Fruit fly (Drosophila melanogaster): ENCODE results near the gene Vps45.
A peak's percentile ranks its signal among the peaks of the same experiment; 100 is the strongest.

Vps45 gene

DNA sequence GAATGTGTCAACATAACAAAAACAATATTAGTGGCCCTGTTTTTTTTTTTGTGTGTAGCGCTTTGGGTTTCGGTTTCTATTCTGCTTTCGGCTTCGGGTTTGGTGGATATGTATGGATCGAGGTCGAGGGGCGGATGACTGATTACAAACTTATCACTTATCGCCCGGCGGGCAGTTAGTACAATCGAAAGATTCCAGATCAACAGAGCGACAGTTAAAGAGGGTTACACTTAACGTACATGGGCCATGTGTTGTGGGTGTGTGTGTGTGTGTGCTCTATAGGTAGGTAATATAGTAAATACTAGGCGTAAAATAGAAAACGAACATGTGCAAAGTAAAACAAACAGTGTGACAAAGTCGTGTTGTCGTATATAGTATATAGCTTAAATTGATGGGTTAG, 15.0 kb upstream of the Vps45 start:
- no peak for TF ChIP-seq ham (GFP tag; IDR thresholded peaks at IDR 0.05)
- TF ChIP-seq ftz-f1 (GFP tag; optimal IDR thresholded peaks at IDR 0.05), result peak; percentile 58
- no peak for TF ChIP-seq her (GFP tag; optimal IDR thresholded peaks at IDR 0.05)
- no peak for TF ChIP-seq lilli (GFP tag; optimal IDR thresholded peaks at IDR 0.05)
- TF ChIP-seq ind (GFP tag; optimal IDR thresholded peaks at IDR 0.05), result no peak
- TF ChIP-seq Dp (GFP tag; optimal IDR thresholded peaks at IDR 0.05), result no peak
- peak; percentile 40 for TF ChIP-seq cg (GFP tag; optimal IDR thresholded peaks at IDR 0.05)
- peak; percentile 93 for TF ChIP-seq grn (GFP tag; optimal IDR thresholded peaks at IDR 0.05)
- peak; percentile 81 for TF ChIP-seq Hey (tag; optimal IDR thresholded peaks at IDR 0.05)
- TF ChIP-seq wek (GFP tag; optimal IDR thresholded peaks at IDR 0.05), result peak; percentile 15
- no peak for TF ChIP-seq CG12299 (tag; optimal IDR thresholded peaks at IDR 0.05)
- no peak for TF ChIP-seq CG18619 (GFP tag; optimal IDR thresholded peaks at IDR 0.05)
- TF ChIP-seq cas (GFP tag; IDR thresholded peaks at IDR 0.05), result no peak
- TF ChIP-seq mirr (GFP tag; optimal IDR thresholded peaks at IDR 0.05), result peak; percentile 12
- TF ChIP-seq HmgZ (tag; optimal IDR thresholded peaks at IDR 0.05), result peak; percentile 32
- peak; percentile 18 for TF ChIP-seq CG15479 (GFP tag; optimal IDR thresholded peaks at IDR 0.05)
- TF ChIP-seq GATAe (GFP tag; conservative IDR thresholded peaks at IDR 0.05), result peak; percentile 80
- TF ChIP-seq Doc3 (GFP tag; IDR thresholded peaks at IDR 0.05; ENCODE audit: partially characterized antibody), result no peak
- TF ChIP-seq sug (tag; optimal IDR thresholded peaks at IDR 0.05), result peak; percentile 41
- TF ChIP-seq CG6813 (GFP tag; optimal IDR thresholded peaks at IDR 0.05), result peak; percentile 10
- no peak for TF ChIP-seq CG18764 (GFP tag; optimal IDR thresholded peaks at IDR 0.05)
- TF ChIP-seq vvl (GFP tag; IDR thresholded peaks at IDR 0.05), result 0 out of 2 replicates have a peak, but pooled peaks have one; percentile 14
- TF ChIP-seq cwo (GFP tag; optimal IDR thresholded peaks at IDR 0.05), result no peak
- TF ChIP-seq CG8290 (GFP tag; optimal IDR thresholded peaks at IDR 0.05), result no peak
- peak in 1 of 2 experiments; percentile 10 for TF ChIP-seq CG8290 (tag; optimal IDR thresholded peaks at IDR 0.05)
- peak; percentile 26 for TF ChIP-seq Med (GFP tag)
- TF ChIP-seq zf30C (GFP tag; optimal IDR thresholded peaks at IDR 0.05), result peak; percentile 32
- TF ChIP-seq twi (tag; optimal IDR thresholded peaks at IDR 0.05), result peak; percentile 70

DNA sequence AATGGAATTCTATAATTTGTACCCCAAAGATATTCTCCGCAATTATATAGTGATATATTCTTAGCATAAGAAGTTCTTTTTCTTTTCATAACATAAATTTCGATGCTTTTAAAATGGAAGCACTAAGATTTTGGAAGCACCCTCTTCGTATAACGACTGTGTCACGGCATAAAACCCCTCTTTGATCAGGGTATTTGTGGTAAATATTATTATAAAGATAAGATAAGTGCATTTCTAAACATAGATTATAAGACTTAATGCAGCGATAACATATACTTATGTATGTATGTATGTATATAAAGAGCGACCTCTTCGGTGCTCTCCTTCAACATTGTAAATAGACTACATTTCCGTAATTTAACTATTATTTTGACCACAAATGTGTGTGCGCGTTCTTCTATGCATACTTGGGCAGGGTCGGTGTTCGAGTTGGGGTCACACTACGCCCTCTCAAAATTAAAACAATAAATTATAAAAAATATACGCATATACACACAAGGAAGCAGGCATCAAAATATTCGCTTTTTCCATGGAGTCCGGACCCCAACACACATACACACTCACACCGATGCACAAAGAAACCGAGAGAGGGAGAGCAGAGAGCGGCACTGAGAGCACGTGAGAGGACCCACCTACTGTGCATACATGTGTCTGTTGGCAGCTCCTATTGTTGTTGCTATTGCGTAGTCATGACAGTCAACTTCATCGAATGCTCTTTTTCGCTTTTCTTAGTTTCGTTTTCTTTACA, 13.3 kb upstream of the Vps45 start:
- TF ChIP-seq HLHmδ (GFP tag; optimal IDR thresholded peaks at IDR 0.05), result peak; percentile 41
- TF ChIP-seq kah (GFP tag; optimal IDR thresholded peaks at IDR 0.05), result peak; percentile 1
- peak; percentile 13 for TF ChIP-seq Sox100B (GFP tag; optimal IDR thresholded peaks at IDR 0.05)
- TF ChIP-seq ERR (GFP tag; optimal IDR thresholded peaks at IDR 0.05), result peak; percentile 29
- peak; percentile 39 for TF ChIP-seq exex (tag; optimal IDR thresholded peaks at IDR 0.05)
- TF ChIP-seq dmrt99B (tag; optimal IDR thresholded peaks at IDR 0.05), result peak; percentile 1
- TF ChIP-seq lab (GFP tag; optimal IDR thresholded peaks at IDR 0.05), result peak; percentile 36
- TF ChIP-seq CG5180 (GFP tag; optimal IDR thresholded peaks at IDR 0.05), result peak; percentile 40
- TF ChIP-seq CG1233 (GFP tag; optimal IDR thresholded peaks at IDR 0.05), result no peak
- peak; percentile 95 for TF ChIP-seq cg (GFP tag; optimal IDR thresholded peaks at IDR 0.05)
- TF ChIP-seq bsh (GFP tag; optimal IDR thresholded peaks at IDR 0.05), result peak in 1 of 2 experiments; percentile 16
- TF ChIP-seq mirr (GFP tag; optimal IDR thresholded peaks at IDR 0.05), result peak; percentile 1
- TF ChIP-seq Ada2b (GFP tag; IDR thresholded peaks at IDR 0.05), result no peak
- TF ChIP-seq Doc2 (GFP tag; IDR thresholded peaks at IDR 0.05), result no peak
- TF ChIP-seq BEAF-32 (GFP tag; optimal IDR thresholded peaks at IDR 0.05), result no peak
- TF ChIP-seq Poxn (GFP tag; IDR thresholded peaks at IDR 0.05), result no peak
- TF ChIP-seq twi (tag; optimal IDR thresholded peaks at IDR 0.05), result peak; percentile 22
- TF ChIP-seq CG17829 (tag; optimal IDR thresholded peaks at IDR 0.05), result no peak
- TF ChIP-seq CG17385 (GFP tag; optimal IDR thresholded peaks at IDR 0.05), result peak; percentile 18
- no peak for TF ChIP-seq CG14860 (GFP tag; IDR thresholded peaks at IDR 0.05; ENCODE audit: partially characterized antibody)
- peak; percentile 41 for TF ChIP-seq CG15479 (GFP tag; optimal IDR thresholded peaks at IDR 0.05)
- TF ChIP-seq Fer1 (GFP tag; optimal IDR thresholded peaks at IDR 0.05), result peak; percentile 26
- TF ChIP-seq tap (tag; optimal IDR thresholded peaks at IDR 0.05), result peak; percentile 1
- TF ChIP-seq CG15269 (tag; optimal IDR thresholded peaks at IDR 0.05), result peak; percentile 27
- peak; percentile 16 for TF ChIP-seq CG2712 (tag; optimal IDR thresholded peaks at IDR 0.05)

Data from whole organism, embryonic.